Worm (Caenorhabditis elegans) whole organism, mixed stage, embryonic: Measurements from ENCODE around the gene tig-3.
A peak's percentile ranks its signal among the peaks of the same experiment; 100 is the strongest.

Experiments used
- M03D4.4 ChIP-seq: sonication (generic microtip); optimal IDR thresholded peaks from 2 replicates; lab custom pipeline; 2017; ENCODE audit warnings: mild to moderate bottlenecking, missing genetic modification characterization, missing compliant biosample characterization
- bed-3 ChIP-seq: fragments of 200-800 bp; sonication (Bioruptor generic); optimal IDR thresholded peaks from 3 replicates; lab custom pipeline; 2018; ENCODE audit warnings: mild to moderate bottlenecking, missing genetic modification characterization, moderate library complexity, missing compliant biosample characterization
- blmp-1 ChIP-seq: fragments of 150-350 bp; optimal IDR thresholded peaks from 2 replicates; lab custom pipeline; 2014; ENCODE audit warnings: missing biosample characterization, missing genetic modification characterization
- ceh-39 ChIP-seq: fragments of 150-350 bp; optimal IDR thresholded peaks from 2 replicates; lab custom pipeline; 2014; ENCODE audit warnings: missing biosample characterization, missing genetic modification characterization
- ceh-43 ChIP-seq: fragments of 200-800 bp; sonication (Bioruptor generic); optimal IDR thresholded peaks from 2 replicates; lab custom pipeline; 2018; ENCODE audit warnings: mild to moderate bottlenecking, missing genetic modification characterization, moderate library complexity, missing compliant biosample characterization
- ceh-83 ChIP-seq: fragments of 200-800 bp; sonication (Bioruptor generic); optimal IDR thresholded peaks from 2 replicates; lab custom pipeline; 2018; ENCODE audit warnings: mild to moderate bottlenecking, missing genetic modification characterization, missing compliant biosample characterization
- ces-1 ChIP-seq: fragments of 150-350 bp; optimal IDR thresholded peaks from 2 replicates; lab custom pipeline; 2014; ENCODE audit warnings: missing biosample characterization, missing genetic modification reagents, missing genetic modification characterization
- cnd-1 ChIP-seq: fragments of 200-800 bp; sonication (Bioruptor generic); optimal IDR thresholded peaks from 2 replicates; lab custom pipeline; 2018; ENCODE audit warnings: mild to moderate bottlenecking, missing genetic modification characterization, missing compliant biosample characterization
- drap-1 ChIP-seq: fragments of 200-800 bp; sonication (Bioruptor generic); optimal IDR thresholded peaks from 3 replicates; lab custom pipeline; 2018; ENCODE audit warnings: mild to moderate bottlenecking, missing genetic modification characterization, missing compliant biosample characterization
- elt-1 ChIP-seq: sonication (generic microtip); optimal IDR thresholded peaks from 2 replicates; lab custom pipeline; 2017; ENCODE audit warnings: missing genetic modification characterization, mild to moderate bottlenecking, missing compliant biosample characterization, antibody characterized with exemption, moderate library complexity, borderline replicate concordance; ENCODE audit not compliant: insufficient read depth
- elt-3 ChIP-seq: fragments of 150-350 bp; optimal IDR thresholded peaks from 2 replicates; lab custom pipeline; 2014; ENCODE audit warnings: missing biosample characterization, missing genetic modification characterization
- flh-1 ChIP-seq: fragments of 200-800 bp; sonication (Bioruptor generic); optimal IDR thresholded peaks from 2 replicates; lab custom pipeline; 2018; ENCODE audit warnings: mild to moderate bottlenecking, missing genetic modification characterization, moderate library complexity, missing compliant biosample characterization
- ham-2 ChIP-seq: fragments of 200-800 bp; sonication (Bioruptor generic); optimal IDR thresholded peaks from 2 replicates; lab custom pipeline; 2018; ENCODE audit warnings: mild to moderate bottlenecking, missing genetic modification characterization, missing compliant biosample characterization
- hlh-1 ChIP-seq: fragments of 150-350 bp; optimal IDR thresholded peaks from 2 replicates; lab custom pipeline; 2014; ENCODE audit warnings: missing biosample characterization, missing genetic modification reagents, missing genetic modification characterization
- lin-13 ChIP-seq: fragments of 150-350 bp; optimal IDR thresholded peaks from 2 replicates; lab custom pipeline; 2014; ENCODE audit warnings: missing biosample characterization, missing genetic modification characterization
- lin-32 ChIP-seq: fragments of 200-800 bp; sonication (Bioruptor generic); optimal IDR thresholded peaks from 2 replicates; lab custom pipeline; 2018; ENCODE audit warnings: mild to moderate bottlenecking, missing genetic modification characterization, missing compliant biosample characterization
- lsy-2 ChIP-seq: fragments of 150-350 bp; optimal IDR thresholded peaks from 2 replicates; lab custom pipeline; 2014; ENCODE audit warnings: missing biosample characterization, missing genetic modification characterization
- mab-5 ChIP-seq: fragments of 150-350 bp; optimal IDR thresholded peaks from 2 replicates; lab custom pipeline; 2014; ENCODE audit warnings: missing biosample characterization, missing genetic modification characterization
- mep-1 ChIP-seq: fragments of 150-350 bp; optimal IDR thresholded peaks from 2 replicates; lab custom pipeline; 2017; ENCODE audit warnings: missing biosample characterization, missing genetic modification reagents, missing genetic modification characterization, inconsistent platforms
- mls-2 ChIP-seq: sonication (generic microtip); optimal IDR thresholded peaks from 2 replicates; lab custom pipeline; 2016; ENCODE audit warnings: mild to moderate bottlenecking, missing genetic modification characterization, moderate library complexity, missing compliant biosample characterization
- nhr-12 ChIP-seq: fragments of 150-350 bp; optimal IDR thresholded peaks from 2 replicates; lab custom pipeline; 2014; ENCODE audit warnings: missing biosample characterization, missing genetic modification characterization
- nhr-2 ChIP-seq: fragments of 150-350 bp; optimal IDR thresholded peaks from 2 replicates; lab custom pipeline; 2014; ENCODE audit warnings: missing biosample characterization, missing genetic modification characterization
- nhr-237 ChIP-seq: fragments of 150-350 bp; optimal IDR thresholded peaks from 2 replicates; lab custom pipeline; 2014; ENCODE audit warnings: missing biosample characterization, missing genetic modification characterization
- nhr-28 ChIP-seq: fragments of 150-350 bp; optimal IDR thresholded peaks from 2 replicates; lab custom pipeline; 2014; ENCODE audit warnings: missing biosample characterization, missing genetic modification characterization
- nhr-76 ChIP-seq: sonication (generic microtip); optimal IDR thresholded peaks from 2 replicates; lab custom pipeline; 2017; ENCODE audit warnings: missing biosample characterization, missing genetic modification characterization
- pha-4 ChIP-seq: fragments of 150-350 bp; optimal IDR thresholded peaks from 2 replicates; lab custom pipeline; 2018; ENCODE audit warnings: missing biosample characterization, missing genetic modification reagents, missing genetic modification characterization
- sem-2 ChIP-seq: fragments of 200-800 bp; sonication (Bioruptor generic); optimal IDR thresholded peaks from 2 replicates; lab custom pipeline; 2018; ENCODE audit warnings: mild to moderate bottlenecking, missing genetic modification characterization, missing compliant biosample characterization
- snpc-4 ChIP-seq: fragments of 150-350 bp; optimal IDR thresholded peaks from 2 replicates; lab custom pipeline; 2014; ENCODE audit warnings: missing biosample characterization, missing genetic modification characterization
- sptf-1 ChIP-seq: sonication (generic microtip); optimal IDR thresholded peaks from 2 replicates; lab custom pipeline; 2017; ENCODE audit warnings: mild to moderate bottlenecking, missing genetic modification characterization, moderate library complexity, missing compliant biosample characterization
- tbx-8 ChIP-seq: fragments of 200-800 bp; sonication (Bioruptor generic); optimal IDR thresholded peaks from 2 replicates; lab custom pipeline; 2018; ENCODE audit warnings: mild to moderate bottlenecking, missing genetic modification characterization, moderate library complexity, missing compliant biosample characterization
- unc-120 ChIP-seq: sonication (generic microtip); optimal IDR thresholded peaks from 2 replicates; lab custom pipeline; 2017; ENCODE audit warnings: missing genetic modification characterization, missing compliant biosample characterization; ENCODE audit not compliant: poor library complexity, severe bottlenecking
- unc-39 ChIP-seq: fragments of 150-350 bp; optimal IDR thresholded peaks from 2 replicates; lab custom pipeline; 2014; ENCODE audit warnings: missing biosample characterization, missing genetic modification characterization
- unc-62 ChIP-seq: fragments of 150-350 bp; optimal IDR thresholded peaks from 2 replicates; lab custom pipeline; 2014; ENCODE audit warnings: missing biosample characterization, missing genetic modification reagents, missing genetic modification characterization
- zip-8 ChIP-seq: fragments of 150-350 bp; optimal IDR thresholded peaks from 2 replicates; lab custom pipeline; 2014; ENCODE audit warnings: missing biosample characterization, missing genetic modification characterization
- ztf-11 ChIP-seq: fragments of 150-350 bp; optimal IDR thresholded peaks from 2 replicates; lab custom pipeline; 2014; ENCODE audit warnings: missing biosample characterization, missing genetic modification characterization

tig-3 gene

ce11 chrII:15235597-15235996, 16.0 kb downstream of the tig-3 start:
- TF ChIP-seq elt-3 (tag; lab: Kevin White, UChicago) (no peak), zip-8 (no peak), lin-13 (tag; lab: Kevin White, UChicago) (no peak), ceh-39 (tag; lab: Kevin White, UChicago) (no peak), flh-1 (GFP tag; lab: Kevin White, UChicago) (no peak), mls-2 (tag; lab: Kevin White, UChicago) (no peak), nhr-12 (tag; lab: Kevin White, UChicago) (no peak), pha-4 (tag; lab: Kevin White, UChicago) (no peak), drap-1 (GFP tag; lab: Kevin White, UChicago) (no peak), sptf-1 (tag; lab: Kevin White, UChicago) (no peak), mep-1 (no peak), snpc-4 (tag; lab: Kevin White, UChicago) (no peak), nhr-28 (tag; lab: Kevin White, UChicago) (no peak), unc-120 (tag; lab: Kevin White, UChicago) (no peak), nhr-2 (tag; lab: Kevin White, UChicago) (no peak), ham-2 (GFP tag; lab: Kevin White, UChicago) (no peak), cnd-1 (no peak), ceh-43 (no peak), elt-1 (no peak)

- no peak for TF ChIP-seq tbx-8
- TF ChIP-seq lin-13 (tag; lab: Kevin White, UChicago) = no peak
- TF ChIP-seq cnd-1 = no peak
- no peak for TF ChIP-seq nhr-2 (tag; lab: Kevin White, UChicago)
- TF ChIP-seq lin-32 (GFP tag; lab: Kevin White, UChicago) = no peak
- no peak for TF ChIP-seq zip-8
- TF ChIP-seq ham-2 (GFP tag; lab: Kevin White, UChicago) = no peak
These were observed 18.4 kb downstream of the tig-3 start for ce11 chrII:15233219-15233618.

ce11 chrII:15232705-15233104, 18.9 kb downstream of the tig-3 start, which contains the start of gene Y46E12BL.2:
Gene Y46E12BL.2 (plus strand): TSS chrII:15232947.
- TF ChIP-seq zip-8 (no peak), mep-1 (peak; percentile 67), cnd-1 (no peak), drap-1 (GFP tag; lab: Kevin White, UChicago) (no peak), lsy-2 (peak; percentile 64), ces-1 (GFP tag; lab: Kevin White, UChicago) (peak; percentile 50), ceh-39 (tag; lab: Kevin White, UChicago) (peak; percentile 16), tbx-8 (no peak), lin-13 (tag; lab: Kevin White, UChicago) (peak; percentile 71), mls-2 (tag; lab: Kevin White, UChicago) (peak; percentile 41), unc-120 (tag; lab: Kevin White, UChicago) (no peak), ceh-43 (no peak), unc-62 (no peak), sptf-1 (tag; lab: Kevin White, UChicago) (peak; percentile 55), sem-2 (GFP tag; lab: Kevin White, UChicago) (no peak), mab-5 (tag; lab: Kevin White, UChicago) (no peak), lin-32 (GFP tag; lab: Kevin White, UChicago) (no peak), M03D4.4 (no peak), nhr-2 (tag; lab: Kevin White, UChicago) (peak; percentile 3), nhr-28 (tag; lab: Kevin White, UChicago) (no peak), pha-4 (tag; lab: Kevin White, UChicago) (no peak), nhr-76 (tag; lab: Kevin White, UChicago) (no peak), hlh-1 (tag; lab: Kevin White, UChicago) (no peak), nhr-237 (tag; lab: Kevin White, UChicago) (peak; percentile 75), ceh-83 (GFP tag; lab: Kevin White, UChicago) (no peak), nhr-12 (tag; lab: Kevin White, UChicago) (no peak), flh-1 (GFP tag; lab: Kevin White, UChicago) (no peak), snpc-4 (tag; lab: Kevin White, UChicago) (no peak), elt-1 (no peak), ham-2 (GFP tag; lab: Kevin White, UChicago) (no peak), bed-3 (no peak), unc-39 (no peak), elt-3 (tag; lab: Kevin White, UChicago) (no peak), ztf-11 (tag; lab: Kevin White, UChicago) (no peak), blmp-1 (no peak)
